Worm (Caenorhabditis elegans) whole organism, young adult: ENCODE data around the gene Y45G5AM.7.

Experiments
- B0261.1 ChIP-seq: sonication (generic microtip); optimal IDR thresholded peaks from 2 replicates; lab custom pipeline; 2016; ENCODE audit warnings: mild to moderate bottlenecking, missing genetic modification characterization, moderate library complexity, missing compliant biosample characterization
- F22D6.2 ChIP-seq: sonication (generic microtip); optimal IDR thresholded peaks from 2 replicates; lab custom pipeline; 2016; ENCODE audit warnings: mild to moderate bottlenecking, missing genetic modification characterization, missing compliant biosample characterization
- F37B4.10 ChIP-seq: fragments of 200-800 bp; sonication (Bioruptor generic); IDR thresholded peaks from 2 replicates; pipeline ENCODE4 v1.3.6; 2022; ENCODE audit warnings: missing genetic modification characterization, missing compliant biosample characterization
- F55B11.4 ChIP-seq: sonication (generic microtip); optimal IDR thresholded peaks from 2 replicates; lab custom pipeline; 2016; ENCODE audit warnings: missing compliant biosample characterization, missing genetic modification characterization, borderline replicate concordance; ENCODE audit not compliant: insufficient read depth
- F57C9.4 ChIP-seq: sonication (generic microtip); optimal IDR thresholded peaks from 2 replicates; lab custom pipeline; 2017; ENCODE audit warnings: mild to moderate bottlenecking, missing genetic modification characterization, missing compliant biosample characterization
- K12H6.12 ChIP-seq: fragments of 200-800 bp; sonication (Bioruptor generic); optimal IDR thresholded peaks from 2 replicates; lab custom pipeline; 2018; ENCODE audit warnings: mild to moderate bottlenecking, missing genetic modification characterization, missing compliant biosample characterization
- Y56A3A.18 ChIP-seq: fragments of 200-800 bp; sonication (Bioruptor generic); IDR thresholded peaks from 2 replicates; pipeline ENCODE4 v1.3.6; 2022; ENCODE audit warnings: missing genetic modification reagents, missing genetic modification characterization, missing compliant biosample characterization
- Y95B8A.8 ChIP-seq: fragments of 200-800 bp; sonication (Bioruptor generic); IDR thresholded peaks from 2 replicates; pipeline ENCODE4 v1.3.6; 2022; ENCODE audit warnings: missing genetic modification reagents, missing genetic modification characterization, missing compliant biosample characterization
- aptf-3 ChIP-seq: fragments of 200-800 bp; sonication (Bioruptor generic); IDR thresholded peaks from 2 replicates; pipeline ENCODE4 v1.3.6; 2022; ENCODE audit warnings: missing genetic modification characterization, missing compliant biosample characterization
- attf-3 ChIP-seq: fragments of 200-800 bp; sonication (Bioruptor generic); conservative IDR thresholded peaks from 2 replicates; pipeline ENCODE4 v1.3.6; 2022; ENCODE audit warnings: missing genetic modification reagents, missing genetic modification characterization, missing compliant biosample characterization
- bed-2 ChIP-seq: fragments of 200-800 bp; sonication (Bioruptor generic); IDR thresholded peaks from 2 replicates; pipeline ENCODE4 v1.3.6; 2022; ENCODE audit warnings: missing genetic modification reagents, missing genetic modification characterization, missing compliant biosample characterization
- cebp-2 ChIP-seq: fragments of 200-800 bp; sonication (Bioruptor generic); IDR thresholded peaks from 2 replicates; pipeline ENCODE4 v1.3.6; 2022; ENCODE audit warnings: missing genetic modification characterization, missing compliant biosample characterization
- ceh-100 ChIP-seq: fragments of 200-800 bp; sonication (Bioruptor generic); IDR thresholded peaks from 2 replicates; pipeline ENCODE4 v1.3.6; 2022; ENCODE audit warnings: missing genetic modification reagents, missing genetic modification characterization, missing compliant biosample characterization
- ceh-40 ChIP-seq: fragments of 200-800 bp; sonication (Bioruptor generic); IDR thresholded peaks from 2 replicates; pipeline ENCODE4 v1.3.6; 2022; ENCODE audit warnings: missing genetic modification characterization, missing compliant biosample characterization
- ceh-79 ChIP-seq: sonication (generic microtip); optimal IDR thresholded peaks from 2 replicates; lab custom pipeline; 2017; ENCODE audit warnings: mild to moderate bottlenecking, missing genetic modification characterization, missing compliant biosample characterization
- egl-44 ChIP-seq: fragments of 200-800 bp; sonication (Bioruptor generic); IDR thresholded peaks from 2 replicates; pipeline ENCODE4 v1.3.6; 2022; ENCODE audit warnings: missing genetic modification reagents, missing genetic modification characterization, missing compliant biosample characterization
- egrh-3 ChIP-seq: fragments of 200-800 bp; sonication (Bioruptor generic); IDR thresholded peaks from 2 replicates; pipeline ENCODE4 v1.3.6; 2022; ENCODE audit warnings: missing genetic modification reagents, missing genetic modification characterization, missing compliant biosample characterization
- fkh-3 ChIP-seq: sonication (generic microtip); optimal IDR thresholded peaks from 2 replicates; lab custom pipeline; 2016; ENCODE audit warnings: mild to moderate bottlenecking, missing genetic modification characterization, missing compliant biosample characterization
- gei-17 ChIP-seq: fragments of 200-800 bp; sonication (Bioruptor generic); optimal IDR thresholded peaks from 2 replicates; lab custom pipeline; 2018; ENCODE audit warnings: mild to moderate bottlenecking, missing genetic modification characterization, missing compliant biosample characterization
- hlh-12 ChIP-seq: sonication (generic microtip); optimal IDR thresholded peaks from 2 replicates; lab custom pipeline; 2016; ENCODE audit warnings: missing genetic modification characterization, missing compliant biosample characterization
- hmg-1.2 ChIP-seq: fragments of 200-800 bp; sonication (Bioruptor generic); IDR thresholded peaks from 2 replicates; pipeline ENCODE4 v1.3.6; 2022; ENCODE audit warnings: missing genetic modification reagents, missing genetic modification characterization, missing compliant biosample characterization
- hrde-1 ChIP-seq: sonication (generic microtip); optimal IDR thresholded peaks from 2 replicates; lab custom pipeline; 2016; ENCODE audit warnings: missing genetic modification characterization, mild to moderate bottlenecking, missing compliant biosample characterization, moderate library complexity, missing genotype, missing genetic modification reagents, borderline replicate concordance
- hsf-1 ChIP-seq: fragments of 200-800 bp; sonication (Bioruptor generic); IDR thresholded peaks from 2 replicates; pipeline ENCODE4 v1.3.6; 2022; ENCODE audit warnings: missing genetic modification reagents, missing genetic modification characterization, missing compliant biosample characterization
- let-607 ChIP-seq, 2 experiments: fragments of 200-800 bp in 1 of 2; sonication (Bioruptor generic) in 1 of 2; sonication (generic microtip) in 1 of 2; optimal IDR thresholded peaks; 2 replicates each; lab custom pipeline; 2016 to 2018; ENCODE audit warnings: mild to moderate bottlenecking in 2 of 2, missing compliant biosample characterization in 2 of 2, missing genetic modification characterization in 2 of 2, moderate library complexity in 2 of 2, missing genotype in 1 of 2
- lin-54 ChIP-seq: fragments of 200-800 bp; sonication (Bioruptor generic); optimal IDR thresholded peaks from 2 replicates; lab custom pipeline; 2018; ENCODE audit warnings: mild to moderate bottlenecking, missing genetic modification characterization, missing compliant biosample characterization
- lir-1 ChIP-seq: fragments of 200-800 bp; sonication (Bioruptor generic); conservative IDR thresholded peaks from 2 replicates; pipeline ENCODE4 v1.3.6; 2022; ENCODE audit warnings: missing genetic modification reagents, missing genetic modification characterization, missing compliant biosample characterization
- lsy-27 ChIP-seq: sonication (generic microtip); optimal IDR thresholded peaks from 2 replicates; lab custom pipeline; 2017; ENCODE audit warnings: missing genetic modification characterization, mild to moderate bottlenecking, missing compliant biosample characterization, antibody characterized with exemption, missing genotype, borderline replicate concordance; ENCODE audit not compliant: insufficient read depth
- madf-6 ChIP-seq: fragments of 200-800 bp; sonication (Bioruptor generic); IDR thresholded peaks from 2 replicates; pipeline ENCODE4 v1.3.6; 2022; ENCODE audit warnings: missing genetic modification reagents, missing genetic modification characterization, missing compliant biosample characterization
- mcd-1 ChIP-seq: fragments of 200-800 bp; sonication (Bioruptor generic); IDR thresholded peaks from 2 replicates; pipeline ENCODE4 v1.3.6; 2022; ENCODE audit warnings: missing genetic modification reagents, missing genetic modification characterization, missing compliant biosample characterization
- nhr-80 ChIP-seq: sonication (generic microtip); optimal IDR thresholded peaks from 2 replicates; lab custom pipeline; 2016; ENCODE audit warnings: missing genetic modification characterization, missing compliant biosample characterization
- repo-1 ChIP-seq: sonication (generic microtip); optimal IDR thresholded peaks from 2 replicates; lab custom pipeline; 2017; ENCODE audit warnings: mild to moderate bottlenecking, missing genetic modification characterization, missing compliant biosample characterization
- snpc-1.1 ChIP-seq: sonication (generic microtip); optimal IDR thresholded peaks from 2 replicates; lab custom pipeline; 2017; ENCODE audit warnings: missing genetic modification characterization, mild to moderate bottlenecking, missing compliant biosample characterization, antibody characterized with exemption, moderate library complexity, missing genotype, missing genetic modification reagents; ENCODE audit not compliant: insufficient read depth
- snpc-3.4 ChIP-seq: sonication (generic microtip); optimal IDR thresholded peaks from 2 replicates; lab custom pipeline; 2017; ENCODE audit warnings: missing genetic modification characterization, mild to moderate bottlenecking, missing compliant biosample characterization, antibody characterized with exemption, moderate library complexity, missing genotype, missing genetic modification reagents
- snpc-4 ChIP-seq, 5 experiments: fragments of 150-350 bp in 1 of 5; sonication (generic microtip) in 4 of 5; optimal IDR thresholded peaks; 2 replicates each; lab custom pipeline; 2014 to 2018; ENCODE audit warnings: missing genetic modification characterization in 5 of 5, missing biosample characterization in 3 of 5, antibody characterized with exemption in 2 of 5, mild to moderate bottlenecking in 2 of 5, missing compliant biosample characterization in 2 of 5, missing genotype in 2 of 5, moderate library complexity in 2 of 5, missing genetic modification reagents in 1 of 5
- sptf-2 ChIP-seq: fragments of 200-800 bp; sonication (Bioruptor generic); optimal IDR thresholded peaks from 2 replicates; lab custom pipeline; 2018; ENCODE audit warnings: mild to moderate bottlenecking, missing genetic modification characterization, missing compliant biosample characterization
- tlf-1 ChIP-seq: fragments of 200-800 bp; sonication (Bioruptor generic); optimal IDR thresholded peaks from 2 replicates; lab custom pipeline; 2018; ENCODE audit warnings: mild to moderate bottlenecking, missing genetic modification characterization, missing compliant biosample characterization
- xnd-1 ChIP-seq: sonication (generic microtip); optimal IDR thresholded peaks from 2 replicates; lab custom pipeline; 2016; ENCODE audit warnings: missing genotype, missing genetic modification reagents, missing genetic modification characterization, missing compliant biosample characterization
- ztf-18 ChIP-seq: sonication (generic microtip); optimal IDR thresholded peaks from 2 replicates; lab custom pipeline; 2016; ENCODE audit warnings: missing genotype, mild to moderate bottlenecking, missing genetic modification characterization, missing compliant biosample characterization
- ztf-22 ChIP-seq: fragments of 200-800 bp; sonication (Bioruptor generic); optimal IDR thresholded peaks from 2 replicates; lab custom pipeline; 2018; ENCODE audit warnings: mild to moderate bottlenecking, missing genetic modification characterization, moderate library complexity, missing compliant biosample characterization
- ztf-26 ChIP-seq: sonication (generic microtip); optimal IDR thresholded peaks from 2 replicates; lab custom pipeline; 2017; ENCODE audit warnings: missing genetic modification characterization, missing compliant biosample characterization

Gene Y45G5AM.7

DNA sequence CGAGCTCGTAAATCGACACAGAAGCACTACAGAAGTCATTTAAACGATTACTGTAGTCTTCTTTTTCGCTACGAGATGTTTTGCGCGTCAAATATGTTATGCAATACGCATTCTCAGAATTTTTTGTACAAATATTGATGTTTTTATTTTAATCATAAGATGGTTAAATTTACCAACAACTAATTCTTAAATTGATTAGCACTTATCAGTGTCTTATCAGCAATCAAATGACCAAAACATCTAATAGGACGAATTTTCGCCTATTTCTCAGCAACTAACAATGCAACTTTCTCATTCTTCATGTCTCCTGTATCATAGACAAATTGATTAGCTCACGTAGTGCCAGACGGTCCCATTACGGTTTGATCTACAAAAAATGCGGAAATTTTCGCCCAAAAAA, 15.8 kb upstream of the Y45G5AM.7 start:
- no peak for TF ChIP-seq bed-2 (GFP tag; lab: Robert Waterston, UW)
- TF ChIP-seq ztf-18 (tag; lab: Kevin White, UChicago): no peak
- no peak for TF ChIP-seq snpc-1.1 (tag; lab: Kevin White, UChicago)
- no peak for TF ChIP-seq B0261.1
- no peak for TF ChIP-seq F55B11.4 (tag; lab: Kevin White, UChicago)
- TF ChIP-seq Y56A3A.18 (GFP tag; lab: Robert Waterston, UW): no peak
- TF ChIP-seq xnd-1 (tag; lab: Kevin White, UChicago): no peak
- no peak for TF ChIP-seq aptf-3 (GFP tag; lab: Robert Waterston, UW)
- no peak for TF ChIP-seq ztf-22 (GFP tag; lab: Kevin White, UChicago)
- no peak for TF ChIP-seq lin-54
- TF ChIP-seq F22D6.2 (tag; lab: Kevin White, UChicago): no peak
- no peak for TF ChIP-seq ceh-40 (GFP tag; lab: Robert Waterston, UW)
- TF ChIP-seq let-607 (tag; optimal IDR thresholded peaks at IDR 0.05; lab: Kevin White, UChicago): no peak
- TF ChIP-seq fkh-3 (tag; lab: Kevin White, UChicago): no peak
- TF ChIP-seq attf-3 (GFP tag; lab: Robert Waterston, UW): no peak
- TF ChIP-seq lsy-27 (tag; lab: Kevin White, UChicago): no peak
- TF ChIP-seq egl-44 (GFP tag; lab: Robert Waterston, UW): no peak

ce11 chrV:4182546-4182945, 12.5 kb upstream of the Y45G5AM.7 start:
- TF ChIP-seq egrh-3 (GFP tag; lab: Robert Waterston, UW): peak; percentile 73
- no peak for TF ChIP-seq xnd-1 (tag; lab: Kevin White, UChicago)
- peak; percentile 54 for TF ChIP-seq hmg-1.2 (GFP tag; lab: Robert Waterston, UW)
- TF ChIP-seq mcd-1 (GFP tag; lab: Robert Waterston, UW): no peak
- no peak for TF ChIP-seq cebp-2
- peak; percentile 40 for TF ChIP-seq snpc-1.1 (tag; lab: Kevin White, UChicago)
- no peak for TF ChIP-seq snpc-4 (GFP tag; optimal IDR thresholded peaks at IDR 0.05; lab: Kevin White, UChicago)
- TF ChIP-seq snpc-4 (tag; optimal IDR thresholded peaks at IDR 0.05; lab: Kevin White, UChicago): peak in 2 of 4 experiments; percentile 86 to 89
- TF ChIP-seq repo-1 (tag; lab: Kevin White, UChicago): no peak
- TF ChIP-seq tlf-1 (GFP tag; lab: Kevin White, UChicago): no peak
- TF ChIP-seq ztf-26 (tag; lab: Kevin White, UChicago): no peak
- no peak for TF ChIP-seq sptf-2
- TF ChIP-seq Y95B8A.8 (GFP tag; lab: Robert Waterston, UW): no peak
- no peak for TF ChIP-seq lir-1
- TF ChIP-seq lsy-27 (tag; lab: Kevin White, UChicago): no peak

DNA sequence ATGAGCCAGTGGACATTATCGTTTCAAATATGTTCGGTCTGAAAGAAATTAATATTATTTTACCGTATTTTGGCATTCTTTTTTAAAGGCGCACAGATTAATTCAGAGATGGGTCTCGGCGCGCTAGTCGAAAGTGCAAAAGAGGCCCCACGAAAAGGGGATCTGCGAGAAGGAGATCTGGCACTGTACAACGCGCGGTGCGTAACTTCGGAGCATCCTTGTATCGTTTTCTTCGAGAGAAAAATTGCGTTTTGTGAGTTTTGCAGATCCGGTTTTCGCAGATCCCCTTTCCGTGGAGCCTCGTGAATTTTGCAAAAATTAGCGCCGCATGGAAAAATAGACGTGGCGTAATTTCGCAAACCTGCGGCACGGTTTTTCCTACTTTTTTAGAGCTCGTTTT, 11.7 kb upstream of the Y45G5AM.7 start:
- TF ChIP-seq ceh-100 (peak; percentile 76), K12H6.12 (no peak)
- TF ChIP-seq, all 124 proteins: peak for 1

ce11 chrV:4181272-4181671, 11.2 kb upstream of the Y45G5AM.7 start:
- no peak for TF ChIP-seq F55B11.4 (tag; lab: Kevin White, UChicago)
- TF ChIP-seq madf-6: peak; percentile 49

DNA sequence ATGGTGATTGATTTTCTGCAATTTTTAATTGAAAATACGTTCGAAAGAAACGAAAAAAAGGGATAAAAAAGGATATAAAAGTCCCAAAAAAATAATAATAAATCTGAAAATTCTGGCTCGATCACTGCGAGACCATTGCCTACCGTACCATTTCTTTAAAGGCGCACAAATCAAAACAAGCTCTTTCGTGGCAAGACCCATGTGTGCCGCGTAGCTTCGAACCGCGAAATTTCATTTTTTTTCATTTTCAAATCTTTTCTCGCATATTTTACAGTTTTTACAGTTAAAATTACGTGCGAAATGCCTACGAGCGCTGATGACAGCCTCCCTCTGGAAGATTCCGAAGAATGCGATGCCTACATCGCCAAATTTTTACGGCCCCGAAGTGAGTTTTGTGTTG, 5.6 kb upstream of the Y45G5AM.7 start, which contains the start of the genes coh-4 and pid-5:
coh-4 (minus strand) TSS at position 17 of the 400 bp plus-strand sequence.
pid-5 (plus strand) TSS at position 259 of the 400 bp plus-strand sequence.
- TF ChIP-seq snpc-3.4 (tag; lab: Kevin White, UChicago): peak; percentile 94
- no peak for TF ChIP-seq ceh-79 (tag; lab: Kevin White, UChicago)
- TF ChIP-seq hsf-1 (GFP tag; lab: Robert Waterston, UW): peak; percentile 71
- no peak for TF ChIP-seq ztf-26 (tag; lab: Kevin White, UChicago)
- TF ChIP-seq bed-2 (GFP tag; lab: Robert Waterston, UW): no peak
- TF ChIP-seq hrde-1 (tag; lab: Kevin White, UChicago): peak; percentile 22
- no peak for TF ChIP-seq F57C9.4 (tag; lab: Kevin White, UChicago)
- no peak for TF ChIP-seq hlh-12 (tag; lab: Kevin White, UChicago)
- peak; percentile 99 for TF ChIP-seq xnd-1 (tag; lab: Kevin White, UChicago)
- no peak for TF ChIP-seq F22D6.2 (tag; lab: Kevin White, UChicago)
- peak; percentile 75 for TF ChIP-seq tlf-1 (GFP tag; lab: Kevin White, UChicago)
- TF ChIP-seq nhr-80 (tag; lab: Kevin White, UChicago): no peak
- TF ChIP-seq F37B4.10 (GFP tag; lab: Robert Waterston, UW): no peak
- no peak for TF ChIP-seq gei-17 (GFP tag; lab: Kevin White, UChicago)
- TF ChIP-seq mcd-1 (GFP tag; lab: Robert Waterston, UW): peak; percentile 83
- TF ChIP-seq cebp-2: no peak
